Worm (Caenorhabditis elegans): Measurements from ENCODE around the gene sre-32.

- TF ChIP-seq him-1 (tag; optimal IDR thresholded peaks at IDR 0.05) (no peak), dao-5 (tag; optimal IDR thresholded peaks at IDR 0.05) (no peak)
These were observed 14.8 kb upstream of the sre-32 start, which contains the start of the genes F15A4.5 and phat-8 for ce11 chrII:12471138-12471855.

All from whole organism, L4/young adult.